Worm (Caenorhabditis elegans) whole organism, young adult: ENCODE measurements around the gene utp-20.

Experiments
- B0261.1 ChIP-seq: sonication (generic microtip); optimal IDR thresholded peaks from 2 replicates; lab custom pipeline; 2016; ENCODE audit warnings: mild to moderate bottlenecking, missing genetic modification characterization, moderate library complexity, missing compliant biosample characterization
- F33H1.4 ChIP-seq: fragments of 200-800 bp; sonication (Bioruptor generic); IDR thresholded peaks from 2 replicates; pipeline ENCODE4 v1.3.6; 2022; ENCODE audit warnings: missing genetic modification reagents, missing genetic modification characterization, missing compliant biosample characterization
- F39B2.1 ChIP-seq: fragments of 200-800 bp; sonication (Bioruptor generic); IDR thresholded peaks from 2 replicates; pipeline ENCODE4 v1.3.6; 2022; ENCODE audit warnings: missing genetic modification reagents, missing genetic modification characterization, missing compliant biosample characterization
- ZK185.1 ChIP-seq: sonication (generic microtip); optimal IDR thresholded peaks from 2 replicates; lab custom pipeline; 2016; ENCODE audit warnings: mild to moderate bottlenecking, missing genetic modification characterization, missing compliant biosample characterization; ENCODE audit not compliant: poor library complexity, severe bottlenecking
- aptf-3 ChIP-seq: fragments of 200-800 bp; sonication (Bioruptor generic); IDR thresholded peaks from 2 replicates; pipeline ENCODE4 v1.3.6; 2022; ENCODE audit warnings: missing genetic modification characterization, missing compliant biosample characterization
- madf-6 ChIP-seq: fragments of 200-800 bp; sonication (Bioruptor generic); IDR thresholded peaks from 2 replicates; pipeline ENCODE4 v1.3.6; 2022; ENCODE audit warnings: missing genetic modification reagents, missing genetic modification characterization, missing compliant biosample characterization
- nhr-80 ChIP-seq: sonication (generic microtip); optimal IDR thresholded peaks from 2 replicates; lab custom pipeline; 2016; ENCODE audit warnings: missing genetic modification characterization, missing compliant biosample characterization

Gene utp-20

ce11 chrII:6600973-6601372, 64.8 kb downstream of the utp-20 start, which contains the start of gene vps-33.2 (continued):
- TF ChIP-seq F33H1.4 (GFP tag; lab: Robert Waterston, UW) (peak; percentile 51; the same call in 1 of the 2 replicates), ZK185.1 (peak; percentile 34), F39B2.1 (no peak), madf-6 (GFP tag; lab: Robert Waterston, UW) (peak; percentile 64), aptf-3 (GFP tag; lab: Robert Waterston, UW) (no peak), nhr-80 (tag; lab: Kevin White, UChicago) (no peak), B0261.1 (tag; lab: Kevin White, UChicago) (no peak)
